In genomic region chr3L:4021260-4021831, dm6 we compare ENCODE assay signal across 1 fruit fly cellular context.
A peak's percentile ranks its signal among the peaks of the same experiment; 100 is the strongest.
TF ChIP-seq lines count a peak whose summit lies in the region.

Gene Mul1, plus strand, starts transcription at chr3L:4021457.

TF ChIP-seq in whole organism, embryonic, 481 proteins besides CTCF, POLR2A, EP300 and RAD21 (continued from another document):
- TF ChIP-seq twi (tag; optimal IDR thresholded peaks at IDR 0.05; lab: Kevin White, UChicago) (peak; percentile 33), CG9437 (GFP tag; optimal IDR thresholded peaks at IDR 0.05; lab: Kevin White, UChicago) (peak; percentile 88), CG10267 (tag; optimal IDR thresholded peaks at IDR 0.05; lab: Kevin White, UChicago) (peak; percentile 19), TFAM (GFP tag; optimal IDR thresholded peaks at IDR 0.05; lab: Kevin White, UChicago) (no peak), az2 (GFP tag; optimal IDR thresholded peaks at IDR 0.05; lab: Kevin White, UChicago) (no peak), caup (GFP tag; optimal IDR thresholded peaks at IDR 0.05; lab: Kevin White, UChicago; ENCODE audit: severe bottlenecking) (no peak), Hmr (GFP tag; optimal IDR thresholded peaks at IDR 0.05; lab: Kevin White, UChicago) (peak; percentile 17), Nf-YC (tag; optimal IDR thresholded peaks at IDR 0.05; lab: Kevin White, UChicago) (no peak), CG3163 (GFP tag; optimal IDR thresholded peaks at IDR 0.05; lab: Kevin White, UChicago) (no peak), CG33213 (GFP tag; optimal IDR thresholded peaks at IDR 0.05; lab: Kevin White, UChicago) (peak; percentile 54), CG4617 (GFP tag; optimal IDR thresholded peaks at IDR 0.05; lab: Kevin White, UChicago; ENCODE audit: borderline replicate concordance) (peak; percentile 25), exex (tag; optimal IDR thresholded peaks at IDR 0.05; lab: Kevin White, UChicago) (no peak), Spps (tag; optimal IDR thresholded peaks at IDR 0.05; lab: Kevin White, UChicago) (no peak), trem (tag; optimal IDR thresholded peaks at IDR 0.05; lab: Kevin White, UChicago) (peak; percentile 43), CG7745 (tag; optimal IDR thresholded peaks at IDR 0.05; lab: Kevin White, UChicago) (no peak), chn (GFP tag; optimal IDR thresholded peaks at IDR 0.05; lab: Kevin White, UChicago) (no peak), CG33557 (GFP tag; optimal IDR thresholded peaks at IDR 0.05; lab: Kevin White, UChicago) (no peak), Dp (GFP tag; optimal IDR thresholded peaks at IDR 0.05; lab: Kevin White, UChicago) (peak; percentile 91), zen (tag; optimal IDR thresholded peaks at IDR 0.05; lab: Kevin White, UChicago) (no peak), stwl (tag; optimal IDR thresholded peaks at IDR 0.05; lab: Kevin White, UChicago) (peak; percentile 86), nmo (GFP tag; optimal IDR thresholded peaks at IDR 0.05; lab: Kevin White, UChicago) (peak; percentile 37), amos (GFP tag; IDR thresholded peaks at IDR 0.05; lab: Robert Waterston, UW; ENCODE audit: partially characterized antibody) (peak; percentile 38; the same call in 1 of the 2 replicates), pfk (GFP tag; optimal IDR thresholded peaks at IDR 0.05; lab: Kevin White, UChicago) (no peak), sd (tag; optimal IDR thresholded peaks at IDR 0.05; lab: Kevin White, UChicago) (peak; percentile 10), CG17612 (GFP tag; IDR thresholded peaks at IDR 0.05; lab: Robert Waterston, UW) (no peak), pzg (GFP tag; optimal IDR thresholded peaks at IDR 0.05; lab: Kevin White, UChicago) (peak; percentile 92), CG17829 (tag; optimal IDR thresholded peaks at IDR 0.05; lab: Kevin White, UChicago) (peak; percentile 12), Stat92E (GFP tag; optimal IDR thresholded peaks at IDR 0.05; lab: Kevin White, UChicago) (no peak), CG7372 (GFP tag; IDR thresholded peaks at IDR 0.05; lab: Robert Waterston, UW) (no peak), CoRest (tag; optimal IDR thresholded peaks at IDR 0.05; lab: Kevin White, UChicago) (peak; percentile 11), Opbp (GFP tag; IDR thresholded peaks at IDR 0.05; lab: Robert Waterston, UW; ENCODE audit: partially characterized antibody) (0 out of 3 replicates have a peak, but pooled peaks have one; percentile 33), gfzf (GFP tag; optimal IDR thresholded peaks at IDR 0.05; lab: Kevin White, UChicago) (peak; percentile 88), CG2116 (GFP tag; optimal IDR thresholded peaks at IDR 0.05; lab: Kevin White, UChicago) (peak; percentile 42), CG12659 (GFP tag; optimal IDR thresholded peaks at IDR 0.05; lab: Kevin White, UChicago) (peak; percentile 46), Vsx1 (GFP tag; optimal IDR thresholded peaks at IDR 0.05; lab: Kevin White, UChicago) (no peak), CG17186 (GFP tag; optimal IDR thresholded peaks at IDR 0.05; lab: Kevin White, UChicago) (peak; percentile 24), CG4424 (GFP tag; optimal IDR thresholded peaks at IDR 0.05; lab: Kevin White, UChicago) (peak; percentile 84), CG6254 (GFP tag; optimal IDR thresholded peaks at IDR 0.05; lab: Kevin White, UChicago) (peak; percentile 36), Mes4 (GFP tag; optimal IDR thresholded peaks at IDR 0.05; lab: Kevin White, UChicago) (no peak), pros (GFP tag; optimal IDR thresholded peaks at IDR 0.05; lab: Kevin White, UChicago) (no peak), Sry-δ (GFP tag; optimal IDR thresholded peaks at IDR 0.05; lab: Kevin White, UChicago) (peak; percentile 6), Hr78 (GFP tag; optimal IDR thresholded peaks at IDR 0.05; lab: Kevin White, UChicago) (no peak), CG34224 (GFP tag; IDR thresholded peaks at IDR 0.05; lab: Robert Waterston, UW; ENCODE audit: partially characterized antibody) (peak; percentile 15; the same call in 1 of the 3 replicates), CG4820 (GFP tag; optimal IDR thresholded peaks at IDR 0.05; lab: Kevin White, UChicago) (no peak), scrt (GFP tag; optimal IDR thresholded peaks at IDR 0.05; lab: Kevin White, UChicago) (peak; percentile 83), E2f2 (GFP tag; IDR thresholded peaks at IDR 0.05; lab: Robert Waterston, UW) (peak; percentile 93), CG9215 (GFP tag; IDR thresholded peaks at IDR 0.05; lab: Robert Waterston, UW) (no peak), maf-S (GFP tag; optimal IDR thresholded peaks at IDR 0.05; lab: Kevin White, UChicago) (no peak), MBD-R2 (GFP tag; IDR thresholded peaks at IDR 0.05; lab: Robert Waterston, UW) (peak; percentile 83), eve (GFP tag; optimal IDR thresholded peaks at IDR 0.05; lab: Kevin White, UChicago) (no peak), hbn (GFP tag; IDR thresholded peaks at IDR 0.05; lab: Robert Waterston, UW; ENCODE audit: partially characterized antibody) (0 out of 2 replicates have a peak, but pooled peaks have one; percentile 17), PHDP (tag; optimal IDR thresholded peaks at IDR 0.05; lab: Kevin White, UChicago) (peak; percentile 10), HmgZ (tag; optimal IDR thresholded peaks at IDR 0.05; lab: Kevin White, UChicago) (peak; percentile 35), Camta (GFP tag; optimal IDR thresholded peaks at IDR 0.05; lab: Kevin White, UChicago) (no peak), hkb (optimal IDR thresholded peaks at IDR 0.05; lab: Kevin White, UChicago) (no peak), hkb (GFP tag; IDR thresholded peaks at IDR 0.05; lab: Robert Waterston, UW) (0 out of 2 replicates have a peak, but pooled peaks have one; percentile 8)
